Fruit fly (Drosophila melanogaster) whole organism, embryonic: ENCODE measurements around the gene CG18649.

Experiments
- Blimp-1 ChIP-seq: fragments of 200-800 bp; sonication (Bioruptor generic); optimal IDR thresholded peaks from 3 replicates; lab custom pipeline; 2018; ENCODE audit warnings: missing biosample characterization, missing genetic modification characterization, mild to moderate bottlenecking, moderate library complexity, missing genetic modification reagents
- CG10321 ChIP-seq: fragments of 200-800 bp; sonication (Bioruptor generic); IDR thresholded peaks from 2 replicates; pipeline ENCODE4 v1.3.6; 2022; ENCODE audit warnings: missing biosample characterization, missing genetic modification characterization
- CG10462 ChIP-seq: fragments of 200-800 bp; sonication (Bioruptor generic); optimal IDR thresholded peaks from 2 replicates; lab custom pipeline; 2016; ENCODE audit warnings: missing biosample characterization, missing genetic modification characterization
- CG11504 ChIP-seq: fragments of 200-800 bp; sonication (Bioruptor generic); optimal IDR thresholded peaks from 3 replicates; lab custom pipeline; 2019; ENCODE audit warnings: missing biosample characterization, mild to moderate bottlenecking, missing genetic modification characterization, moderate library complexity
- CG12104 ChIP-seq: fragments of 200-800 bp; sonication (Bioruptor generic); optimal IDR thresholded peaks from 3 replicates; lab custom pipeline; 2016; ENCODE audit warnings: missing biosample characterization, missing genetic modification characterization
- CG12391 ChIP-seq: fragments of 200-800 bp; sonication (Bioruptor generic); optimal IDR thresholded peaks from 3 replicates; lab custom pipeline; 2018; ENCODE audit warnings: missing biosample characterization, mild to moderate bottlenecking, missing genetic modification characterization, moderate library complexity
- CG13424 ChIP-seq: fragments of 200-800 bp; sonication (Bioruptor generic); optimal IDR thresholded peaks from 2 replicates; lab custom pipeline; 2019; ENCODE audit warnings: missing biosample characterization, mild to moderate bottlenecking, missing genetic modification characterization, moderate library complexity
- CG14050 ChIP-seq: fragments of 200-800 bp; sonication (Bioruptor generic); IDR thresholded peaks from 3 replicates; pipeline ENCODE4 v1.3.6; 2022; ENCODE audit warnings: missing biosample characterization, missing genetic modification characterization
- CG1529 ChIP-seq: fragments of 200-800 bp; sonication (Bioruptor generic); optimal IDR thresholded peaks from 3 replicates; lab custom pipeline; 2018; ENCODE audit warnings: missing biosample characterization, missing genetic modification characterization
- CG15514 ChIP-seq: fragments of 200-800 bp; sonication (Bioruptor generic); optimal IDR thresholded peaks from 3 replicates; lab custom pipeline; 2017; ENCODE audit warnings: missing biosample characterization, missing genetic modification characterization, mild to moderate bottlenecking, moderate library complexity, missing genetic modification reagents
- CG16863 ChIP-seq: fragments of 200-800 bp; sonication (Bioruptor generic); optimal IDR thresholded peaks from 3 replicates; lab custom pipeline; 2016; ENCODE audit warnings: missing biosample characterization, missing genetic modification characterization
- CG17802 ChIP-seq: fragments of 200-800 bp; sonication (Bioruptor generic); optimal IDR thresholded peaks from 2 replicates; lab custom pipeline; 2018; ENCODE audit warnings: missing biosample characterization, mild to moderate bottlenecking, missing genetic modification characterization, moderate library complexity
- CG1832 ChIP-seq: fragments of 200-800 bp; sonication (Bioruptor generic); optimal IDR thresholded peaks from 2 replicates; lab custom pipeline; 2017; ENCODE audit warnings: missing biosample characterization, mild to moderate bottlenecking, missing genetic modification characterization, inconsistent platforms
- CG2678 ChIP-seq: fragments of 200-800 bp; sonication (Bioruptor generic); optimal IDR thresholded peaks from 3 replicates; lab custom pipeline; 2019; ENCODE audit warnings: missing biosample characterization, mild to moderate bottlenecking, missing genetic modification characterization, moderate library complexity
- CG30020 ChIP-seq: fragments of 200-800 bp; optimal IDR thresholded peaks from 2 replicates; lab custom pipeline; 2019; ENCODE audit warnings: missing biosample characterization, mild to moderate bottlenecking, missing genetic modification characterization, moderate library complexity
- CG31441 ChIP-seq: fragments of 200-800 bp; sonication (Bioruptor generic); IDR thresholded peaks from 2 replicates; pipeline ENCODE4 v1.3.6; 2022; ENCODE audit warnings: missing biosample characterization, missing genetic modification characterization
- CG3281 ChIP-seq: fragments of 200-800 bp; sonication (Bioruptor generic); optimal IDR thresholded peaks from 3 replicates; lab custom pipeline; 2017; ENCODE audit warnings: missing biosample characterization, mild to moderate bottlenecking, missing genetic modification characterization
- CG4730 ChIP-seq: fragments of 200-800 bp; sonication (Bioruptor generic); IDR thresholded peaks from 2 replicates; pipeline ENCODE4 v1.3.6; 2022; ENCODE audit warnings: missing biosample characterization, missing genetic modification characterization
- CG5180 ChIP-seq: fragments of 200-800 bp; sonication (Bioruptor generic); optimal IDR thresholded peaks from 3 replicates; lab custom pipeline; 2017; ENCODE audit warnings: missing biosample characterization, missing genetic modification characterization, mild to moderate bottlenecking, moderate library complexity, missing genetic modification reagents
- CG6654 ChIP-seq: fragments of 200-800 bp; sonication (Bioruptor generic); optimal IDR thresholded peaks from 2 replicates; lab custom pipeline; 2017; ENCODE audit warnings: missing biosample characterization, mild to moderate bottlenecking, missing genetic modification characterization
- CG6791 ChIP-seq: fragments of 200-800 bp; sonication (Bioruptor generic); IDR thresholded peaks from 3 replicates; pipeline ENCODE4 v1.3.6; 2022; ENCODE audit warnings: missing biosample characterization, missing genetic modification characterization; ENCODE audit not compliant: partially characterized antibody
- CG8388 ChIP-seq: fragments of 200-800 bp; sonication (Bioruptor generic); optimal IDR thresholded peaks from 2 replicates; lab custom pipeline; 2019; ENCODE audit warnings: missing biosample characterization, mild to moderate bottlenecking, missing genetic modification characterization, moderate library complexity
- Deaf1 ChIP-seq: fragments of 200-800 bp; optimal IDR thresholded peaks from 3 replicates; lab custom pipeline; 2019; ENCODE audit warnings: missing biosample characterization, mild to moderate bottlenecking, missing genetic modification characterization, moderate library complexity
- Dp ChIP-seq: fragments of 200-800 bp; sonication (Bioruptor generic); optimal IDR thresholded peaks from 2 replicates; lab custom pipeline; 2018; ENCODE audit warnings: missing biosample characterization, mild to moderate bottlenecking, missing genetic modification characterization, moderate library complexity
- Drgx ChIP-seq: fragments of 200-800 bp; sonication (Bioruptor generic); IDR thresholded peaks from 2 replicates; pipeline ENCODE4 v1.3.6; 2022; ENCODE audit warnings: missing biosample characterization, missing genetic modification characterization
- Ets65A ChIP-seq: fragments of 200-800 bp; sonication (Bioruptor generic); peaks from one replicate; lab custom pipeline; 2016; ENCODE audit warnings: missing biosample characterization, missing genetic modification characterization
- Gsc ChIP-seq: fragments of 200-800 bp; sonication (Bioruptor generic); IDR thresholded peaks from 2 replicates; pipeline ENCODE4 v1.3.6; 2022; ENCODE audit warnings: missing biosample characterization, missing genetic modification characterization
- HLH54F ChIP-seq: fragments of 200-800 bp; sonication (Bioruptor generic); optimal IDR thresholded peaks from 3 replicates; lab custom pipeline; 2016; ENCODE audit warnings: missing biosample characterization, missing genetic modification characterization
- Ravus ChIP-seq: fragments of 200-800 bp; sonication (Bioruptor generic); IDR thresholded peaks from 2 replicates; pipeline ENCODE4 v1.3.6; 2022; ENCODE audit warnings: missing biosample characterization, missing genetic modification characterization
- ap ChIP-seq: fragments of 200-800 bp; sonication (Bioruptor generic); IDR thresholded peaks from 2 replicates; pipeline ENCODE4 v1.3.6; 2022; ENCODE audit warnings: missing biosample characterization, missing genetic modification characterization
- bsh ChIP-seq, 2 experiments: fragments of 200-800 bp; sonication (Bioruptor generic); optimal IDR thresholded peaks; 2 replicates each; lab custom pipeline; 2017 to 2018; ENCODE audit warnings: mild to moderate bottlenecking in 2 of 2, missing biosample characterization in 2 of 2, missing genetic modification characterization in 2 of 2, moderate library complexity in 1 of 2
- cas ChIP-seq: fragments of 200-800 bp; sonication (Bioruptor generic); IDR thresholded peaks from 2 replicates; pipeline ENCODE4 v1.3.6; 2022; ENCODE audit warnings: missing biosample characterization, missing genetic modification characterization
- croc ChIP-seq: fragments of 200-800 bp; sonication (Bioruptor generic); conservative IDR thresholded peaks from 3 replicates; pipeline ENCODE4 v1.3.6; 2022; ENCODE audit warnings: missing biosample characterization, missing genetic modification characterization
- da ChIP-seq: fragments of 200-800 bp; sonication (Bioruptor generic); optimal IDR thresholded peaks from 2 replicates; lab custom pipeline; 2016; ENCODE audit warnings: missing biosample characterization, missing genetic modification characterization
- dmrt99B ChIP-seq: fragments of 200-800 bp; sonication (Bioruptor generic); optimal IDR thresholded peaks from 2 replicates; lab custom pipeline; 2018; ENCODE audit warnings: missing biosample characterization, mild to moderate bottlenecking, missing genetic modification characterization, moderate library complexity
- eyg ChIP-seq: fragments of 200-800 bp; sonication (Bioruptor generic); optimal IDR thresholded peaks from 3 replicates; lab custom pipeline; 2016; ENCODE audit warnings: missing biosample characterization, missing genetic modification characterization
- fd102C ChIP-seq: fragments of 200-800 bp; sonication (Bioruptor generic); optimal IDR thresholded peaks from 2 replicates; lab custom pipeline; 2018; ENCODE audit warnings: missing biosample characterization, mild to moderate bottlenecking, missing genetic modification characterization, moderate library complexity
- gem ChIP-seq: fragments of 200-800 bp; sonication (Bioruptor generic); optimal IDR thresholded peaks from 2 replicates; lab custom pipeline; 2019; ENCODE audit warnings: missing biosample characterization, mild to moderate bottlenecking, missing genetic modification characterization, moderate library complexity
- gro ChIP-seq: fragments of 200-800 bp; sonication (Bioruptor generic); optimal IDR thresholded peaks from 2 replicates; lab custom pipeline; 2016; ENCODE audit warnings: missing biosample characterization, missing genetic modification characterization
- hkb ChIP-seq, 2 experiments: fragments of 200-800 bp in 1 of 2; fragments of >200 bp in 1 of 2; sonication (Bioruptor generic) in 1 of 2; IDR thresholded peaks in 1 of 2; optimal IDR thresholded peaks in 1 of 2; 2 replicates each; pipeline versions ENCODE4 v1.3.6 to Lab custom; 2017 to 2022; ENCODE audit warnings: missing biosample characterization in 1 of 2, missing genetic modification characterization in 1 of 2
- lbe ChIP-seq: fragments of 200-800 bp; sonication (Bioruptor generic); optimal IDR thresholded peaks from 2 replicates; lab custom pipeline; 2016; ENCODE audit warnings: missing biosample characterization, mild to moderate bottlenecking, missing genetic modification characterization
- nau ChIP-seq: fragments of 200-800 bp; sonication (Bioruptor generic); optimal IDR thresholded peaks from 3 replicates; lab custom pipeline; 2017; ENCODE audit warnings: missing biosample characterization, mild to moderate bottlenecking, missing genetic modification characterization, missing genetic modification reagents
- pzg ChIP-seq: fragments of 200-800 bp; sonication (Bioruptor generic); optimal IDR thresholded peaks from 3 replicates; lab custom pipeline; 2018; ENCODE audit warnings: missing biosample characterization, mild to moderate bottlenecking, missing genetic modification characterization, moderate library complexity
- sim ChIP-seq: fragments of 200-800 bp; sonication (Bioruptor generic); IDR thresholded peaks from 2 replicates; pipeline ENCODE4 v1.3.6; 2022; ENCODE audit warnings: missing biosample characterization, missing genetic modification characterization
- vfl ChIP-seq: fragments of 200-800 bp; sonication (Bioruptor generic); optimal IDR thresholded peaks from 2 replicates; lab custom pipeline; 2016; ENCODE audit warnings: missing biosample characterization, missing genetic modification characterization
- vvl ChIP-seq: fragments of 200-800 bp; sonication (Bioruptor generic); IDR thresholded peaks from 2 replicates; pipeline ENCODE4 v1.3.6; 2022; ENCODE audit warnings: missing biosample characterization, missing genetic modification characterization

Gene CG18649

DNA sequence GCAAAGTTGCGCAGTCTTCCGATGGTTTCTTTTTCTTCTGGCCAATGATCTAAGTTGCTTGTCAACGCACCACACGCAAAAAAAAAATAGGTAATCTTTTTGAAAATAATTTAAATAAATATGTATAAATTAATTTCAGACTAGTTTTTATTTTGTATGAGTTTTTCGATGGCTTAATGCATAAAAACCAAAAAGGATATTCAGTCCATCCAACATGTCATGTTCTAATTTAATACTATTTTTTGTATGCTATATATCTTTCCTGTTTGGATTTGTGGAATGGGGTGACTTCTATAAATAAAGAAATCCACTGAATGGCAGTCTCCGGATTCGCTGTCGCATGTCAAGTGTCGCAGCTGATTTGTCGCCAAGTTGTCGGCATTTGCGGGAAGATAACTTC, 44.3 kb downstream of the CG18649 start (continued):
- no peak for TF ChIP-seq Deaf1 (tag; lab: Kevin White, UChicago)
- no peak for TF ChIP-seq lbe (GFP tag; lab: Kevin White, UChicago)
- no peak for TF ChIP-seq CG10462
- no peak for TF ChIP-seq da
- no peak for TF ChIP-seq CG5180
- TF ChIP-seq bsh (GFP tag; optimal IDR thresholded peaks at IDR 0.05; lab: Kevin White, UChicago) = peak in 1 of 2 experiments; percentile 0
- no peak for TF ChIP-seq eyg (GFP tag; lab: Kevin White, UChicago)
- TF ChIP-seq croc (GFP tag; lab: Robert Waterston, UW) = no peak
- TF ChIP-seq CG6791 (GFP tag; lab: Robert Waterston, UW) = no peak
- TF ChIP-seq CG30020 (tag; lab: Kevin White, UChicago) = no peak
- peak; percentile 12 for TF ChIP-seq CG8388 (GFP tag; lab: Kevin White, UChicago)
- TF ChIP-seq nau (GFP tag; lab: Kevin White, UChicago) = no peak
- no peak for TF ChIP-seq vfl (GFP tag; lab: Kevin White, UChicago)
- no peak for TF ChIP-seq gro (GFP tag; lab: Kevin White, UChicago)
- no peak for TF ChIP-seq CG1529 (GFP tag; lab: Kevin White, UChicago)
- TF ChIP-seq Ets65A (GFP tag; lab: Kevin White, UChicago) = peak; percentile 82
- TF ChIP-seq CG14050 = no peak
- no peak for TF ChIP-seq Ravus (GFP tag; lab: Robert Waterston, UW)
- TF ChIP-seq CG17802 (tag; lab: Kevin White, UChicago) = no peak
- no peak for TF ChIP-seq CG1832
- no peak for TF ChIP-seq CG3281
- TF ChIP-seq gem (tag; lab: Kevin White, UChicago) = peak; percentile 37
- TF ChIP-seq CG4730 (GFP tag; lab: Robert Waterston, UW) = no peak
- TF ChIP-seq CG13424 (tag; lab: Kevin White, UChicago) = peak; percentile 11
- no peak for TF ChIP-seq ap
- no peak for TF ChIP-seq HLH54F (GFP tag; lab: Kevin White, UChicago)
- TF ChIP-seq CG10321 (GFP tag; lab: Robert Waterston, UW) = no peak
- no peak for TF ChIP-seq CG15514 (GFP tag; lab: Kevin White, UChicago)
- no peak for TF ChIP-seq sim (GFP tag; lab: Robert Waterston, UW)
- no peak for TF ChIP-seq pzg
- TF ChIP-seq CG12104 (GFP tag; lab: Kevin White, UChicago) = no peak
- TF ChIP-seq dmrt99B (tag; lab: Kevin White, UChicago) = peak; percentile 19
- peak; percentile 38 for TF ChIP-seq CG11504 (tag; lab: Kevin White, UChicago)
- TF ChIP-seq CG31441 (GFP tag; lab: Robert Waterston, UW) = 0 out of 2 replicates have a peak, but pooled peaks have one; percentile 22
- peak; percentile 27 for TF ChIP-seq CG2678 (tag; lab: Kevin White, UChicago)
- TF ChIP-seq cas = no peak
- no peak for TF ChIP-seq CG6654 (GFP tag; lab: Kevin White, UChicago)
- TF ChIP-seq CG12391 (tag; lab: Kevin White, UChicago) = peak; percentile 6
- TF ChIP-seq Dp (GFP tag; lab: Kevin White, UChicago) = no peak
- peak; percentile 57; the same call in 1 of the 2 replicates for TF ChIP-seq Drgx (GFP tag; lab: Robert Waterston, UW)
- TF ChIP-seq Blimp-1 (GFP tag; lab: Kevin White, UChicago) = peak; percentile 26
- TF ChIP-seq vvl (GFP tag; lab: Robert Waterston, UW) = no peak
- TF ChIP-seq hkb (optimal IDR thresholded peaks at IDR 0.05; lab: Kevin White, UChicago) = no peak
- TF ChIP-seq hkb (GFP tag; IDR thresholded peaks at IDR 0.05; lab: Robert Waterston, UW) = no peak
- TF ChIP-seq Gsc (GFP tag; lab: Robert Waterston, UW) = no peak
- TF ChIP-seq CG16863 (GFP tag; lab: Kevin White, UChicago) = no peak
- TF ChIP-seq fd102C (GFP tag; lab: Kevin White, UChicago) = no peak
